Worm (Caenorhabditis elegans) whole organism, young adult: ENCODE measurements around the gene npr-40.

Source experiments
- K11D2.4 ChIP-seq: fragments of 200-800 bp; sonication (Bioruptor generic); IDR thresholded peaks from 2 replicates; pipeline ENCODE4 v1.3.6; 2022; ENCODE audit warnings: missing genetic modification reagents, missing genetic modification characterization, missing compliant biosample characterization
- ceh-58 ChIP-seq: fragments of 200-800 bp; sonication (Bioruptor generic); IDR thresholded peaks from 2 replicates; pipeline ENCODE4 v1.3.6; 2022; ENCODE audit warnings: missing genetic modification characterization, missing compliant biosample characterization
- efl-1 ChIP-seq: fragments of 150-350 bp; optimal IDR thresholded peaks from 2 replicates; lab custom pipeline; 2014; ENCODE audit warnings: missing biosample characterization, missing genetic modification reagents, missing genetic modification characterization
- hmg-20 ChIP-seq: fragments of 200-800 bp; sonication (Bioruptor generic); IDR thresholded peaks from 2 replicates; pipeline ENCODE4 v1.3.6; 2022; ENCODE audit warnings: missing genetic modification reagents, missing genetic modification characterization, missing compliant biosample characterization
- repo-1 ChIP-seq: sonication (generic microtip); optimal IDR thresholded peaks from 2 replicates; lab custom pipeline; 2017; ENCODE audit warnings: mild to moderate bottlenecking, missing genetic modification characterization, missing compliant biosample characterization
- snpc-1.3 ChIP-seq: sonication (generic microtip); optimal IDR thresholded peaks from 2 replicates; lab custom pipeline; 2017; ENCODE audit warnings: missing genetic modification characterization, mild to moderate bottlenecking, missing compliant biosample characterization, antibody characterized with exemption, moderate library complexity, missing genotype, missing genetic modification reagents; ENCODE audit not compliant: insufficient read depth
- unc-62 ChIP-seq: fragments of 150-350 bp; optimal IDR thresholded peaks from 2 replicates; lab custom pipeline; 2014; ENCODE audit warnings: missing biosample characterization, missing genetic modification reagents, missing genetic modification characterization
- ztf-18 ChIP-seq: sonication (generic microtip); optimal IDR thresholded peaks from 2 replicates; lab custom pipeline; 2016; ENCODE audit warnings: missing genotype, mild to moderate bottlenecking, missing genetic modification characterization, missing compliant biosample characterization

DNA sequence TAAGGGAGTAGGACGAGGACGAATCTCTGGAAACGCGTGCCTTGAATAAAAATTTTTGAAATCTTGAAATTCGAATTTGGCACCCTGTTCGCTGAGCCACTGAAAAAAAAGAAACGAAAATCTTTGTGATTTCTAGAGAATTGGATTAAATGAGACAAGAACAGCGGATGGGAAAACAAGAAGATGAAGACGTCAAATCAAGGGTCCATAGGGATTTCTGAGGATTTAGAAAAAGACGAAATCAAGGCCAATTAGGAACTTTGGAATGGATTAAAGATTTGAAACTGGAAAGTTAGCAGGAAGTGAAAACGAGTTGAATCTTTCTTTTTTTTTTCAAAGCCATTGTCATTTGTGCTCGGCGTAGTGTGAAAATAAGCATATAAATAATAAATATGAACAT, 35.9 kb downstream of the npr-40 start, which contains the start of gene pag-3:
- no peak for TF ChIP-seq ztf-18
- TF ChIP-seq ceh-58 (GFP tag; lab: Robert Waterston, UW) = no peak
- no peak for TF ChIP-seq unc-62 (GFP tag; lab: Kevin White, UChicago)
- no peak for TF ChIP-seq K11D2.4
- TF ChIP-seq snpc-1.3 (tag; lab: Kevin White, UChicago) = no peak
- TF ChIP-seq efl-1 (GFP tag; lab: Kevin White, UChicago) = no peak
- no peak for TF ChIP-seq repo-1 (tag; lab: Kevin White, UChicago)
- no peak for TF ChIP-seq hmg-20
